Worm (Caenorhabditis elegans) whole organism, L3 larva: ENCODE measurements around the gene Y44A6D.1.

Experiments used
- aly-2 ChIP-seq: fragments of 150-350 bp; optimal IDR thresholded peaks from 2 replicates; lab custom pipeline; 2014; ENCODE audit warnings: missing biosample characterization, missing genetic modification characterization
- ceh-16 ChIP-seq: sonication (generic microtip); optimal IDR thresholded peaks from 2 replicates; lab custom pipeline; 2017; ENCODE audit warnings: missing biosample characterization, missing genetic modification characterization
- ceh-28 ChIP-seq: fragments of 150-350 bp; optimal IDR thresholded peaks from 2 replicates; lab custom pipeline; 2014; ENCODE audit warnings: missing biosample characterization, missing genetic modification reagents, missing genetic modification characterization
- ceh-82 ChIP-seq: fragments of 150-350 bp; optimal IDR thresholded peaks from 2 replicates; lab custom pipeline; 2014; ENCODE audit warnings: missing biosample characterization, missing genetic modification characterization
- daf-12 ChIP-seq: fragments of 150-350 bp; optimal IDR thresholded peaks from 2 replicates; lab custom pipeline; 2014; ENCODE audit warnings: missing biosample characterization, missing genetic modification reagents, missing genetic modification characterization
- egl-27 ChIP-seq: sonication (generic microtip); optimal IDR thresholded peaks from 4 replicates; lab custom pipeline; 2017; ENCODE audit warnings: missing biosample characterization, missing genetic modification reagents, missing genetic modification characterization
- egl-5 ChIP-seq: fragments of 150-350 bp; optimal IDR thresholded peaks from 2 replicates; lab custom pipeline; 2017; ENCODE audit warnings: missing biosample characterization, missing genetic modification reagents, missing genetic modification characterization, inconsistent platforms
- elt-1 ChIP-seq: fragments of 150-350 bp; optimal IDR thresholded peaks from 2 replicates; lab custom pipeline; 2014; ENCODE audit warnings: missing biosample characterization, missing genetic modification characterization
- elt-2 ChIP-seq: sonication (generic microtip); optimal IDR thresholded peaks from 2 replicates; lab custom pipeline; 2016; ENCODE audit warnings: missing genetic modification reagents, mild to moderate bottlenecking, missing genetic modification characterization, missing compliant biosample characterization
- elt-3 ChIP-seq, 3 experiments: fragments of 150-350 bp in 1 of 3; sonication (generic microtip) in 2 of 3; optimal IDR thresholded peaks; 2 replicates in 2 of 3; 4 replicates in 1 of 3; lab custom pipeline; 2014 to 2017; ENCODE audit warnings: missing biosample characterization in 3 of 3, missing genetic modification characterization in 3 of 3
- hmg-11 ChIP-seq: sonication (generic microtip); optimal IDR thresholded peaks from 2 replicates; lab custom pipeline; 2016; ENCODE audit warnings: missing genetic modification characterization, missing compliant biosample characterization
- jun-1 ChIP-seq: fragments of 150-350 bp; optimal IDR thresholded peaks from 2 replicates; lab custom pipeline; 2014; ENCODE audit warnings: missing biosample characterization, missing genetic modification reagents, missing genetic modification characterization
- lin-15B ChIP-seq: fragments of 150-350 bp; optimal IDR thresholded peaks from 2 replicates; lab custom pipeline; 2014; ENCODE audit warnings: missing biosample characterization, missing genetic modification characterization
- lin-39 ChIP-seq: fragments of 150-350 bp; optimal IDR thresholded peaks from 2 replicates; lab custom pipeline; 2018; ENCODE audit warnings: missing biosample characterization, missing genetic modification reagents, missing genetic modification characterization
- lsy-12 ChIP-seq: sonication (generic microtip); optimal IDR thresholded peaks from 2 replicates; lab custom pipeline; 2016; ENCODE audit warnings: mild to moderate bottlenecking, missing genetic modification characterization, missing compliant biosample characterization
- mdl-1 ChIP-seq: fragments of 150-350 bp; optimal IDR thresholded peaks from 2 replicates; lab custom pipeline; 2014; ENCODE audit warnings: missing biosample characterization, missing genetic modification characterization
- mml-1 ChIP-seq: fragments of 150-350 bp; sonication (generic microtip); optimal IDR thresholded peaks from 3 replicates; lab custom pipeline; 2014; ENCODE audit warnings: missing biosample characterization, missing genetic modification characterization
- nfya-1 ChIP-seq: sonication (generic microtip); optimal IDR thresholded peaks from 2 replicates; lab custom pipeline; 2017; ENCODE audit warnings: missing genetic modification characterization, mild to moderate bottlenecking, missing compliant biosample characterization, antibody characterized with exemption, moderate library complexity; ENCODE audit not compliant: insufficient read depth
- nhr-11 ChIP-seq: fragments of 150-350 bp; optimal IDR thresholded peaks from 2 replicates; lab custom pipeline; 2014; ENCODE audit warnings: missing biosample characterization, missing genetic modification characterization
- nhr-12 ChIP-seq: fragments of 150-350 bp; optimal IDR thresholded peaks from 2 replicates; lab custom pipeline; 2014; ENCODE audit warnings: missing biosample characterization, missing genetic modification characterization
- nhr-23 ChIP-seq: fragments of 150-350 bp; optimal IDR thresholded peaks from 2 replicates; lab custom pipeline; 2014; ENCODE audit warnings: missing biosample characterization, missing genetic modification reagents, missing genetic modification characterization
- nhr-237 ChIP-seq: fragments of 150-350 bp; optimal IDR thresholded peaks from 2 replicates; lab custom pipeline; 2014; ENCODE audit warnings: missing biosample characterization, missing genetic modification characterization
- nhr-28 ChIP-seq: fragments of 150-350 bp; optimal IDR thresholded peaks from 2 replicates; lab custom pipeline; 2014; ENCODE audit warnings: missing biosample characterization, missing genetic modification characterization
- nhr-67 ChIP-seq: fragments of 150-350 bp; optimal IDR thresholded peaks from 2 replicates; lab custom pipeline; 2014; ENCODE audit warnings: missing biosample characterization, missing genetic modification characterization
- pha-4 ChIP-seq: fragments of 150-350 bp; optimal IDR thresholded peaks from 2 replicates; lab custom pipeline; 2014; ENCODE audit warnings: missing biosample characterization, missing genetic modification reagents, missing genetic modification characterization
- pqm-1 ChIP-seq: fragments of 150-350 bp; optimal IDR thresholded peaks from 2 replicates; lab custom pipeline; 2017; ENCODE audit warnings: missing biosample characterization, missing genetic modification characterization, inconsistent platforms
- sea-2 ChIP-seq: fragments of 150-350 bp; sonication (generic microtip); optimal IDR thresholded peaks from 4 replicates; lab custom pipeline; 2014; ENCODE audit warnings: missing biosample characterization, missing genetic modification reagents, missing genetic modification characterization
- snpc-4 ChIP-seq: fragments of 150-350 bp; optimal IDR thresholded peaks from 2 replicates; lab custom pipeline; 2014; ENCODE audit warnings: missing biosample characterization, missing genetic modification characterization
- tbx-2 ChIP-seq: sonication (generic microtip); optimal IDR thresholded peaks from 2 replicates; lab custom pipeline; 2016; ENCODE audit warnings: mild to moderate bottlenecking, missing genetic modification characterization, missing compliant biosample characterization
- unc-62 ChIP-seq: fragments of 150-350 bp; sonication (generic microtip); optimal IDR thresholded peaks from 4 replicates; lab custom pipeline; 2014; ENCODE audit warnings: missing biosample characterization, missing genetic modification reagents, missing genetic modification characterization
- zag-1 ChIP-seq: fragments of 150-350 bp; optimal IDR thresholded peaks from 2 replicates; lab custom pipeline; 2014; ENCODE audit warnings: missing biosample characterization, missing genetic modification characterization
- ztf-4 ChIP-seq: fragments of 150-350 bp; optimal IDR thresholded peaks from 2 replicates; lab custom pipeline; 2014; ENCODE audit warnings: missing biosample characterization, missing genetic modification characterization

The Y44A6D.1 gene

ce11 chrV:20831867-20832266, 42.0 kb upstream of the Y44A6D.1 start:
- TF ChIP-seq elt-2 (tag; lab: Kevin White, UChicago) (peak; percentile 74), elt-3 (tag; optimal IDR thresholded peaks at IDR 0.05; lab: Kevin White, UChicago) (no peak), jun-1 (tag; lab: Kevin White, UChicago) (peak; percentile 2), sea-2 (GFP tag; lab: Kevin White, UChicago) (no peak), pqm-1 (tag; lab: Kevin White, UChicago) (peak; percentile 75), pha-4 (peak; percentile 83)
- TF ChIP-seq, all 47 proteins: peak for 4

DNA sequence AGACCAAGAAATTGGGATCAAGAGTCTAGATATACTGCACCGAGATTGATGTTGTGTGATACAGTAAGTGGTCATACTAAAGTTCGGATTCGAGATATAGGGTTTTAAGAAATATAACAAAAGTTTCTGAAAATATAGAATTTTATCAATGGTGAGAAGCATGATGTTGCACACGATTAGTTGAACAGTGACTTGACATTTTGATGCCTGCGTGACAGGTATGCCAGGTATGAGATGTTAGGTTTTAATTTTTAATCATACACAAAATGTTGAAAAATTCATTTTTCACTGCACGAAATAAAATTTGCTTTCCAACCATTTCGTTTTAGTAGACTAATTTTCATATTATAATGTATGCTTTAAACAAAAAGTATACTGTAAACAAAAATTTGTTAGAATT, 40.6 kb upstream of the Y44A6D.1 start:
- TF ChIP-seq ceh-82 (tag; lab: Kevin White, UChicago) (no peak), unc-62 (GFP tag; lab: Kevin White, UChicago) (no peak), lsy-12 (no peak)

DNA sequence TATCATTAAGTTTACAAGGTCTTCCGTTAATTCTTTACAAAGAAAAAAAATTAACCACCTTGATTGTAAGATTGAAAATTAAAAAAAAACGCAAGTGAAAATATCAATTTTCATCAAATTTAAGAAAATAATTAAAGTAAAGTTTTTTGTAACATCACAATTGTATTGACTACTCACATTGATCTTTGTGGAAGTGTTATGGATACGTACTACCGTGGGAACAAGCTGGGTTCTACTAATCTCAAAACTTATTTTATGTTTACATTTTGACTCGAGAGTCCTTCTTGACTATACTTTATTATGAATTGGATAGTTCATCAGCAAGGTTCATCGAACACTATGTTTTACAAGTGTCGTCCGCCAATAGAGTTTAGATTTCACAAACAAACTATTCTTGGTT, 39.7 kb upstream of the Y44A6D.1 start, which contains the start of gene num-1:
num-1 (plus strand) TSS at position 301 of the 400 bp plus-strand sequence.
- TF ChIP-seq nhr-237 (tag; lab: Kevin White, UChicago) (no peak), tbx-2 (tag; lab: Kevin White, UChicago) (no peak), ztf-4 (tag; lab: Kevin White, UChicago) (no peak), egl-27 (no peak), nfya-1 (no peak), pha-4 (no peak), elt-3 (tag; optimal IDR thresholded peaks at IDR 0.05; lab: Kevin White, UChicago) (no peak), nhr-12 (tag; lab: Kevin White, UChicago) (no peak), elt-2 (tag; lab: Kevin White, UChicago) (no peak)

DNA sequence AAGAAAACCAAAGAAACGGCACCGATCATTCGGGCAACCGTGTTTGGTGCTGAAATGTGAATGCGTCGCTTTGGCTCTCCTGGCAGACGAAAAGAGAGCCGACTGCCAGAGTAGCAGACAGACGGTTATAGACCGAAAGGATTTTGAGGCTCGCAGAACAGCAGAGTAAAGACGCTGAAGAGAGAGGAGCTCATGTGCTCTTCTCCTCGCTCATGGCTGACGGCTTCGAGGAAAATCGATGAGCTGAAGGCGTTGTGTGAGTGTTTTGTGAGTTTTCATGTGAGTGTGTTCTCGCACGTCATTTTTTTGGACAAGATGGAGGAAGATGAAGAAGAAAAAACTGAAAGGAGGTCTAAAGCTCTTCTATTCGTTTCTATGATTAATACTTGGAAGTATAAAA, 39.0 kb upstream of the Y44A6D.1 start, which contains the start of gene sbt-1:
sbt-1 (minus strand) TSS at position 62 of the 400 bp plus-strand sequence.
- peak; percentile 55 for TF ChIP-seq sea-2 (GFP tag; lab: Kevin White, UChicago)
- TF ChIP-seq aly-2: no peak
- TF ChIP-seq mdl-1 (tag; lab: Kevin White, UChicago): peak; percentile 57
- peak; percentile 37 for TF ChIP-seq nhr-11 (tag; lab: Kevin White, UChicago)
- peak; percentile 35 for TF ChIP-seq tbx-2 (tag; lab: Kevin White, UChicago)
- TF ChIP-seq elt-1: peak; percentile 45
- TF ChIP-seq nfya-1: peak; percentile 83
- peak; percentile 34 for TF ChIP-seq lin-15B (tag; lab: Kevin White, UChicago)
- TF ChIP-seq nhr-67 (tag; lab: Kevin White, UChicago): no peak
- no peak for TF ChIP-seq daf-12 (tag; lab: Kevin White, UChicago)
- TF ChIP-seq hmg-11: peak; percentile 59
- TF ChIP-seq pqm-1 (tag; lab: Kevin White, UChicago): peak; percentile 65
- peak; percentile 12 for TF ChIP-seq ceh-28 (tag; lab: Kevin White, UChicago)
- TF ChIP-seq lsy-12: no peak
- TF ChIP-seq lin-39: peak; percentile 77

- TF ChIP-seq ceh-16 (tag; lab: Kevin White, UChicago) (no peak), nfya-1 (no peak), snpc-4 (tag; lab: Kevin White, UChicago) (no peak), elt-1 (no peak), hmg-11 (no peak), zag-1 (no peak), nhr-28 (tag; lab: Kevin White, UChicago) (no peak)
Measured at ce11 chrV:20826618-20827017, 36.8 kb upstream of the Y44A6D.1 start.

ce11 chrV:20824962-20825609, 35.3 kb upstream of the Y44A6D.1 start, which contains the start of the genes gcy-22 and grl-14:
Gene gcy-22 (minus strand): TSS chrV:20825062.
Gene grl-14 (plus strand): TSS chrV:20825559.
- TF ChIP-seq tbx-2 (tag; lab: Kevin White, UChicago) (no peak), lin-15B (tag; lab: Kevin White, UChicago) (no peak), pha-4 (no peak), nfya-1 (no peak), nhr-23 (tag; lab: Kevin White, UChicago) (no peak), nhr-11 (tag; lab: Kevin White, UChicago) (no peak), lin-39 (no peak), mml-1 (no peak), nhr-12 (tag; lab: Kevin White, UChicago) (no peak), hmg-11 (no peak), egl-5 (tag; lab: Kevin White, UChicago) (no peak)
